In the genomic region with DNA sequence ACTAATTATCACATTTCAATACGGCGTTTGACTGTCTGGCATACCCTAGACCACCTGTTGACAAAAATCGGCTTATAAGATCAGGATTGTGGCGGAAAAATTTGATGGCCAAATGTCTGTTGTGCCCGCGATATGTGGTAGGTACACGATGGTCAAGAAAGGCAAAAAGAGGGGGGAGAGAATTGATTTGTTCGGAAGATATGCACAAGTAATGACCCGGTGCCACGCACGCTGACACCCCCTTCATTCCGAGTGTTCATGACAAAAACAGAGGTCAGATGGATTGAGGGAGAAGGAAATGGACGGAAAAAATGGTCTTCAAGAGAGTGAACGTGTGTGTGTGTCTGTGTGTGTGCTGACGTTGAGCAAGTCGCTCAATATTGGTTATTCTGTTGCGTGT, we compare ENCODE assay signal across 7 worm cellular contexts.
TF ChIP-seq lines count a peak whose summit lies in the region.

No protein-coding gene starts in this region.

TF ChIP-seq in whole organism, L1 larva, 84 proteins besides CTCF, POLR2A, EP300 and RAD21:
- TF ChIP-seq ztf-11 (tag; optimal IDR thresholded peaks at IDR 0.05; lab: Kevin White, UChicago), result peak in 1 of 2 experiments; percentile 39
- peak; percentile 34 for TF ChIP-seq mep-1 (tag; optimal IDR thresholded peaks at IDR 0.05; lab: Kevin White, UChicago)
- TF ChIP-seq nhr-11 (tag; optimal IDR thresholded peaks at IDR 0.05; lab: Kevin White, UChicago), result no peak
- no peak for TF ChIP-seq fkh-8 (tag; optimal IDR thresholded peaks at IDR 0.05; lab: Kevin White, UChicago)
- TF ChIP-seq blmp-1 (tag; optimal IDR thresholded peaks at IDR 0.05; lab: Kevin White, UChicago), result peak; percentile 6
- no peak for TF ChIP-seq tlp-1 (tag; optimal IDR thresholded peaks at IDR 0.05; lab: Kevin White, UChicago)
- TF ChIP-seq snpc-4 (tag; optimal IDR thresholded peaks at IDR 0.05; lab: Kevin White, UChicago), result no peak
- TF ChIP-seq hlh-4 (tag; optimal IDR thresholded peaks at IDR 0.05; lab: Kevin White, UChicago), result no peak
- no peak for TF ChIP-seq ceh-8 (GFP tag; optimal IDR thresholded peaks at IDR 0.05; lab: Kevin White, UChicago)
- TF ChIP-seq ets-5 (GFP tag; IDR thresholded peaks at IDR 0.05; lab: Robert Waterston, UW), result no peak

TF ChIP-seq in whole organism, L2 larva, 48 proteins besides CTCF, POLR2A, EP300 and RAD21:
- TF ChIP-seq ceh-16 (tag; optimal IDR thresholded peaks at IDR 0.05; lab: Kevin White, UChicago) (peak; percentile 44), nhr-23 (tag; optimal IDR thresholded peaks at IDR 0.05; lab: Kevin White, UChicago) (no peak)

TF ChIP-seq in whole organism, L3 larva, 47 proteins besides CTCF, POLR2A, EP300 and RAD21:
- TF ChIP-seq nhr-23 (tag; optimal IDR thresholded peaks at IDR 0.05; lab: Kevin White, UChicago) (peak; percentile 0), ceh-9 (tag; optimal IDR thresholded peaks at IDR 0.05; lab: Kevin White, UChicago) (no peak), lin-39 (tag; optimal IDR thresholded peaks at IDR 0.05; lab: Kevin White, UChicago) (peak; percentile 53), lin-15B (tag; optimal IDR thresholded peaks at IDR 0.05; lab: Kevin White, UChicago) (no peak), aly-2 (tag; optimal IDR thresholded peaks at IDR 0.05; lab: Kevin White, UChicago) (no peak), eor-1 (tag; optimal IDR thresholded peaks at IDR 0.05; lab: Kevin White, UChicago) (no peak), ama-1 (optimal IDR thresholded peaks at IDR 0.05; lab: Kevin White, UChicago) (no peak), nhr-237 (tag; optimal IDR thresholded peaks at IDR 0.05; lab: Kevin White, UChicago) (no peak), nhr-28 (tag; optimal IDR thresholded peaks at IDR 0.05; lab: Kevin White, UChicago) (no peak), ceh-28 (tag; optimal IDR thresholded peaks at IDR 0.05; lab: Kevin White, UChicago) (no peak), elt-1 (tag; optimal IDR thresholded peaks at IDR 0.05; lab: Kevin White, UChicago) (no peak)

TF ChIP-seq in whole organism, L4 larva, 104 proteins besides CTCF, POLR2A, EP300 and RAD21:
- TF ChIP-seq hif-1 (tag; optimal IDR thresholded peaks at IDR 0.05; lab: Kevin White, UChicago) (no peak), ceh-20 (GFP tag; IDR thresholded peaks at IDR 0.05; lab: Robert Waterston, UW) (no peak), unc-62 (GFP tag; optimal IDR thresholded peaks at IDR 0.05 in 1 of 2; lab: Kevin White, UChicago) (peak in 1 of 2 experiments; percentile 84), unc-62 (tag; optimal IDR thresholded peaks at IDR 0.05; lab: Kevin White, UChicago) (no peak), php-3 (GFP tag; IDR thresholded peaks at IDR 0.05; lab: Robert Waterston, UW) (no peak), hlh-30 (tag; optimal IDR thresholded peaks at IDR 0.05; lab: Kevin White, UChicago; ENCODE audit: insufficient read depth) (peak; percentile 28), aha-1 (tag; lab: Kevin White, UChicago) (peak; percentile 88), vab-7 (GFP tag; IDR thresholded peaks at IDR 0.05; lab: Robert Waterston, UW) (no peak)

TF ChIP-seq in whole organism, early embryonic, 17 proteins besides CTCF, POLR2A, EP300 and RAD21:
- no peak for TF ChIP-seq sea-1 (GFP tag; conservative IDR thresholded peaks at IDR 0.05; lab: Robert Waterston, UW)
- TF ChIP-seq ama-1 (optimal IDR thresholded peaks at IDR 0.05; lab: Kevin White, UChicago), result no peak
- TF ChIP-seq scrt-1 (GFP tag; IDR thresholded peaks at IDR 0.05; lab: Robert Waterston, UW), result 0 out of 2 replicates have a peak, but pooled peaks have one; percentile 47
- no peak for TF ChIP-seq hmbx-1 (tag; optimal IDR thresholded peaks at IDR 0.05; lab: Kevin White, UChicago)
- no peak for TF ChIP-seq flt-1 (GFP tag; IDR thresholded peaks at IDR 0.05; lab: Robert Waterston, UW)
- TF ChIP-seq hmg-4 (GFP tag; optimal IDR thresholded peaks at IDR 0.05; lab: Kevin White, UChicago), result peak; percentile 68
- TF ChIP-seq tbx-11 (GFP tag; IDR thresholded peaks at IDR 0.05; lab: Robert Waterston, UW), result 0 out of 2 replicates have a peak, but pooled peaks have one; percentile 11
- TF ChIP-seq F13C5.2 (tag; optimal IDR thresholded peaks at IDR 0.05; lab: Kevin White, UChicago), result no peak
- no peak for TF ChIP-seq B0310.2 (tag; optimal IDR thresholded peaks at IDR 0.05; lab: Kevin White, UChicago)
- no peak for TF ChIP-seq pes-1 (GFP tag; IDR thresholded peaks at IDR 0.05; lab: Robert Waterston, UW)

TF ChIP-seq in whole organism, late embryonic, 69 proteins besides CTCF, POLR2A, EP300 and RAD21:
- TF ChIP-seq ceh-18 (tag; optimal IDR thresholded peaks at IDR 0.05; lab: Kevin White, UChicago) (no peak), rnt-1 (tag; optimal IDR thresholded peaks at IDR 0.05; lab: Kevin White, UChicago) (peak; percentile 6), C08G9.2 (tag; optimal IDR thresholded peaks at IDR 0.05; lab: Kevin White, UChicago) (no peak)

TF ChIP-seq in whole organism, mixed stage, embryonic, 35 proteins besides CTCF, POLR2A, EP300 and RAD21:
- no peak for TF ChIP-seq snpc-4 (tag; optimal IDR thresholded peaks at IDR 0.05; lab: Kevin White, UChicago)
- peak; percentile 54 for TF ChIP-seq elt-1 (tag; optimal IDR thresholded peaks at IDR 0.05; lab: Kevin White, UChicago; ENCODE audit: borderline replicate concordance, insufficient read depth)
- TF ChIP-seq mls-2 (tag; optimal IDR thresholded peaks at IDR 0.05; lab: Kevin White, UChicago), result peak; percentile 25
- peak; percentile 52 for TF ChIP-seq lin-32 (GFP tag; optimal IDR thresholded peaks at IDR 0.05; lab: Kevin White, UChicago)
- TF ChIP-seq ham-2 (GFP tag; optimal IDR thresholded peaks at IDR 0.05; lab: Kevin White, UChicago), result no peak
- no peak for TF ChIP-seq unc-62 (GFP tag; optimal IDR thresholded peaks at IDR 0.05; lab: Kevin White, UChicago)
- TF ChIP-seq nhr-12 (tag; optimal IDR thresholded peaks at IDR 0.05; lab: Kevin White, UChicago), result no peak
- no peak for TF ChIP-seq unc-39 (tag; optimal IDR thresholded peaks at IDR 0.05; lab: Kevin White, UChicago)
- no peak for TF ChIP-seq elt-3 (tag; optimal IDR thresholded peaks at IDR 0.05; lab: Kevin White, UChicago)
- TF ChIP-seq nhr-237 (tag; optimal IDR thresholded peaks at IDR 0.05; lab: Kevin White, UChicago), result no peak
- no peak for TF ChIP-seq ces-1 (GFP tag; optimal IDR thresholded peaks at IDR 0.05; lab: Kevin White, UChicago)
- no peak for TF ChIP-seq ceh-83 (GFP tag; optimal IDR thresholded peaks at IDR 0.05; lab: Kevin White, UChicago)
- TF ChIP-seq nhr-28 (tag; optimal IDR thresholded peaks at IDR 0.05; lab: Kevin White, UChicago), result no peak
- TF ChIP-seq flh-1 (GFP tag; optimal IDR thresholded peaks at IDR 0.05; lab: Kevin White, UChicago), result no peak
- TF ChIP-seq ceh-43 (GFP tag; optimal IDR thresholded peaks at IDR 0.05; lab: Kevin White, UChicago), result no peak
- no peak for TF ChIP-seq nhr-76 (tag; optimal IDR thresholded peaks at IDR 0.05; lab: Kevin White, UChicago)
- TF ChIP-seq blmp-1 (tag; optimal IDR thresholded peaks at IDR 0.05; lab: Kevin White, UChicago), result no peak
- no peak for TF ChIP-seq sptf-1 (tag; optimal IDR thresholded peaks at IDR 0.05; lab: Kevin White, UChicago)
- no peak for TF ChIP-seq bed-3 (GFP tag; optimal IDR thresholded peaks at IDR 0.05; lab: Kevin White, UChicago)
- TF ChIP-seq nhr-2 (tag; optimal IDR thresholded peaks at IDR 0.05; lab: Kevin White, UChicago), result peak; percentile 89
- TF ChIP-seq M03D4.4 (tag; optimal IDR thresholded peaks at IDR 0.05; lab: Kevin White, UChicago), result no peak
- no peak for TF ChIP-seq zip-8 (tag; optimal IDR thresholded peaks at IDR 0.05; lab: Kevin White, UChicago)
- no peak for TF ChIP-seq ceh-39 (tag; optimal IDR thresholded peaks at IDR 0.05; lab: Kevin White, UChicago)
- no peak for TF ChIP-seq ztf-11 (tag; optimal IDR thresholded peaks at IDR 0.05; lab: Kevin White, UChicago)
- no peak for TF ChIP-seq tbx-8 (GFP tag; optimal IDR thresholded peaks at IDR 0.05; lab: Kevin White, UChicago)
- TF ChIP-seq mab-5 (tag; optimal IDR thresholded peaks at IDR 0.05; lab: Kevin White, UChicago), result no peak
- TF ChIP-seq sem-2 (GFP tag; optimal IDR thresholded peaks at IDR 0.05; lab: Kevin White, UChicago), result no peak
- no peak for TF ChIP-seq unc-120 (tag; optimal IDR thresholded peaks at IDR 0.05; lab: Kevin White, UChicago; ENCODE audit: poor library complexity, severe bottlenecking)
- TF ChIP-seq cnd-1 (tag; optimal IDR thresholded peaks at IDR 0.05; lab: Kevin White, UChicago), result peak; percentile 58
